Fruit fly (Drosophila melanogaster): ENCODE data around the gene CG10646.
A peak's percentile ranks its signal among the peaks of the same experiment; 100 is the strongest.

CG10646 gene

DNA sequence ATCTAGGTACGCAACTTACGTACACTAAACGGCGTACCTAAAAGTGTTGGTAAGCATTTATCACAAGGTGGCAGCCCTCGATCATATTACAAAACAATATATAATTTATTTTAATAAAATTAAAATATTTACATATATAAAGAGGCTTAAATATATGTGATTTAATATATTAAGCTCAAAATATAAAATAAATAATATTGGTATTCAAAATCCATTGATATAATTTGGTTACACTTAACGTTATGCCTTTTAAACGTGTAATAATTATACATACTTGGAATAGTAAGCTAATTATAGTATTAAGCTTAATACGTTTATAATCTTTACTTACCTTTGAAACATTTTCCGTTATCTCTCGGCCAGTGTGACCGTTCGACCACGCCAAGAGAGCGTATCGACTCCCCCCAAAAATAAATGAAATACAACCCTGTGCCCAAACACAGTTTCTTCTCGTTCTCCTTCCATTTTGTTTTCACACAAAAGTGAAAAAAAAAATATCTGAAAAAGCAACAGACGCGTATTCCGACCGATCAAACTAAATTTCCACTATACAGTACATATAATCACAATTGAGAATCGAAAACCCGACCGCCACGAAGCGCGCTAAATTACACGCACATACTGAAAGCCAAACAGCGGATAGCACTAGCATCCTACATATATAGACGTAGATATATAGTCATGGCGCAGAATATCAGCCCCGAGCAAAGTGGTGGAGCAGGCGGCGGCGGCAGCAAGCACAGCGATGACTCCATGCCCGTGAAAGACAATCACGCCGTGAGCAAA, at the start of gene CG10646, which contains the start of gene vih:
TSS of gene CG10646 (minus strand) at position 30 of the 786 bp plus-strand sequence.
TSS of gene vih (plus strand) at position 428 of the 786 bp plus-strand sequence.
- TF ChIP-seq ftz-f1 (GFP tag; optimal IDR thresholded peaks at IDR 0.05) (peak; percentile 25), CTCF (GFP tag; optimal IDR thresholded peaks at IDR 0.05) (peak; percentile 10), CG8089 (GFP tag; optimal IDR thresholded peaks at IDR 0.05) (no peak), CG17328 (GFP tag; IDR thresholded peaks at IDR 0.05) (no peak), CG10565 (GFP tag; optimal IDR thresholded peaks at IDR 0.05) (no peak), odd (GFP tag; optimal IDR thresholded peaks at IDR 0.05) (peak; percentile 36), Awh (GFP tag; IDR thresholded peaks at IDR 0.05) (no peak), schlank (tag; optimal IDR thresholded peaks at IDR 0.05) (no peak), CG11398 (GFP tag; optimal IDR thresholded peaks at IDR 0.05) (no peak), Hr78 (GFP tag; optimal IDR thresholded peaks at IDR 0.05) (no peak), Sin3A (optimal IDR thresholded peaks at IDR 0.05) (no peak), pnt (GFP tag; optimal IDR thresholded peaks at IDR 0.05) (no peak), zfh2 (GFP tag; optimal IDR thresholded peaks at IDR 0.05) (peak; percentile 22), CG3407 (GFP tag; optimal IDR thresholded peaks at IDR 0.05) (no peak), CG5245 (GFP tag; optimal IDR thresholded peaks at IDR 0.05) (no peak), sqz (GFP tag; optimal IDR thresholded peaks at IDR 0.05) (peak; percentile 68), CG9609 (GFP tag; optimal IDR thresholded peaks at IDR 0.05) (no peak), CG31224 (GFP tag; IDR thresholded peaks at IDR 0.05) (no peak), CG7987 (GFP tag; optimal IDR thresholded peaks at IDR 0.05) (no peak), CG6272 (GFP tag; IDR thresholded peaks at IDR 0.05) (no peak), CG30403 (GFP tag; optimal IDR thresholded peaks at IDR 0.05) (peak; percentile 60), Blimp-1 (GFP tag; optimal IDR thresholded peaks at IDR 0.05) (no peak), shn (GFP tag; optimal IDR thresholded peaks at IDR 0.05) (no peak), Usf (GFP tag; optimal IDR thresholded peaks at IDR 0.05) (no peak), otp (GFP tag; IDR thresholded peaks at IDR 0.05) (no peak), dysf (GFP tag; IDR thresholded peaks at IDR 0.05) (no peak), CG11093 (GFP tag; IDR thresholded peaks at IDR 0.05) (no peak), fd64A (GFP tag; optimal IDR thresholded peaks at IDR 0.05) (no peak), CG8944 (GFP tag; optimal IDR thresholded peaks at IDR 0.05) (no peak), CG15601 (tag; optimal IDR thresholded peaks at IDR 0.05) (peak; percentile 21), unpg (GFP tag; optimal IDR thresholded peaks at IDR 0.05) (peak; percentile 20), Chrac-16 (GFP tag; optimal IDR thresholded peaks at IDR 0.05) (peak; percentile 40), B-H1 (GFP tag; IDR thresholded peaks at IDR 0.05) (no peak), CG32772 (GFP tag; IDR thresholded peaks at IDR 0.05) (no peak), wdn (GFP tag; IDR thresholded peaks at IDR 0.05) (no peak), en (GFP tag; optimal IDR thresholded peaks at IDR 0.05) (no peak), dati (GFP tag; IDR thresholded peaks at IDR 0.05) (no peak), CG11696 (GFP tag; IDR thresholded peaks at IDR 0.05) (no peak), CG2129 (GFP tag; IDR thresholded peaks at IDR 0.05; ENCODE audit: partially characterized antibody) (no peak), toy (GFP tag; IDR thresholded peaks at IDR 0.05) (no peak), sens-2 (GFP tag; IDR thresholded peaks at IDR 0.05) (no peak), NfI (GFP tag; optimal IDR thresholded peaks at IDR 0.05) (peak; percentile 60), HLH4C (GFP tag; IDR thresholded peaks at IDR 0.05; ENCODE audit: partially characterized antibody) (no peak; the same call in 2 of the 3 replicates), yki (optimal IDR thresholded peaks at IDR 0.05) (no peak), CG12155 (GFP tag; optimal IDR thresholded peaks at IDR 0.05) (peak; percentile 63), CrebB (tag; optimal IDR thresholded peaks at IDR 0.05) (no peak), HmgZ (tag; optimal IDR thresholded peaks at IDR 0.05) (peak; percentile 28), jing (GFP tag; optimal IDR thresholded peaks at IDR 0.05) (no peak), lov (optimal IDR thresholded peaks at IDR 0.05) (no peak), lov (GFP tag; IDR thresholded peaks at IDR 0.05) (0 out of 3 replicates have a peak, but pooled peaks have one; percentile 26), CG13123 (GFP tag; optimal IDR thresholded peaks at IDR 0.05) (no peak), CG34422 (GFP tag; IDR thresholded peaks at IDR 0.05) (peak; percentile 46; the same call in 1 of the 3 replicates)
